Worm (Caenorhabditis elegans) whole organism, early embryonic: ENCODE measurements around the gene F58H1.5.
A peak's percentile ranks its signal among the peaks of the same experiment; 100 is the strongest.

ENCODE experiments used
- F13C5.2 ChIP-seq: sonication (generic microtip); optimal IDR thresholded peaks from 2 replicates; lab custom pipeline; 2017; ENCODE audit warnings: mild to moderate bottlenecking, missing genetic modification characterization, inconsistent platforms, missing compliant biosample characterization
- ama-1 ChIP-seq: fragments of 150-350 bp; optimal IDR thresholded peaks from 2 replicates; lab custom pipeline; 2014
- ceh-13 ChIP-seq: fragments of 200-800 bp; sonication (Bioruptor generic); optimal IDR thresholded peaks from 2 replicates; lab custom pipeline; 2018; ENCODE audit warnings: mild to moderate bottlenecking, missing genetic modification characterization, missing compliant biosample characterization
- hmbx-1 ChIP-seq: sonication (generic microtip); optimal IDR thresholded peaks from 2 replicates; lab custom pipeline; 2016; ENCODE audit warnings: mild to moderate bottlenecking, missing genetic modification characterization, missing compliant biosample characterization
- hmg-4 ChIP-seq: fragments of 200-800 bp; sonication (Bioruptor generic); optimal IDR thresholded peaks from 2 replicates; lab custom pipeline; 2018; ENCODE audit warnings: mild to moderate bottlenecking, missing genetic modification characterization, missing compliant biosample characterization
- hnd-1 ChIP-seq: sonication (generic microtip); optimal IDR thresholded peaks from 2 replicates; lab custom pipeline; 2016; ENCODE audit warnings: missing genetic modification characterization, missing compliant biosample characterization
- sea-1 ChIP-seq: fragments of 200-800 bp; sonication (Bioruptor generic); conservative IDR thresholded peaks from 2 replicates; pipeline ENCODE4 v1.3.6; 2022; ENCODE audit warnings: missing genetic modification characterization, missing compliant biosample characterization
- tbx-11 ChIP-seq: fragments of 200-800 bp; sonication (Bioruptor generic); IDR thresholded peaks from 2 replicates; pipeline ENCODE4 v1.3.6; 2022; ENCODE audit warnings: missing genetic modification characterization, missing compliant biosample characterization
- tra-4 ChIP-seq: sonication (generic microtip); optimal IDR thresholded peaks from 2 replicates; lab custom pipeline; 2017; ENCODE audit warnings: missing genetic modification characterization, missing compliant biosample characterization

DNA sequence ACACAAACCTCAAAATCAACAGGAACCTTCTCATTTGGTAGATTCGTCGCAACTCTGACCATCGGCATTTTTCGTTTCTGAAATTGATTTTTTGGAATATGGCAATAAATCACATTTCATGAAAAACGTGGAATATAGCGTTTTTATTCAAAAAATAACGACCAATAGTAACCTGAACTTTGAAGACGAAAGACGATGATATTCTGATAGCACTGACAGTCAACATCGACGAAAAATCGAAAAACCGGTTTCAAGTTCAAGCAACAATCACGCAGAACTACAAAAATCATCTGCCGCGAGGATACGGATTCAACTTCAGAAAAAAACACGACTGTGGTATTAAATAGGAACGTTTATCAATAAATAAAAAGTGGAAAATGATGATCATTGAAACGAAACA lies 20.0 kb downstream of the F58H1.5 start, which contains the start of gene mif-2:
- no peak for TF ChIP-seq hmbx-1
- TF ChIP-seq F13C5.2: no peak
- TF ChIP-seq sea-1 (GFP tag; lab: Robert Waterston, UW): no peak
- TF ChIP-seq ceh-13 (GFP tag; lab: Kevin White, UChicago): no peak
- TF ChIP-seq hmg-4 (GFP tag; lab: Kevin White, UChicago): no peak
- TF ChIP-seq ama-1 (lab: Kevin White, UChicago): peak; percentile 28
- no peak for TF ChIP-seq tbx-11 (GFP tag; lab: Robert Waterston, UW)
- TF ChIP-seq hnd-1 (tag; lab: Kevin White, UChicago): no peak
- TF ChIP-seq tra-4 (tag; lab: Kevin White, UChicago): no peak
